Fruit fly (Drosophila melanogaster): ENCODE measurements around the gene CG14186.

- no peak for TF ChIP-seq CG10348 (GFP tag; IDR thresholded peaks at IDR 0.05)
- no peak for TF ChIP-seq D1 (tag; optimal IDR thresholded peaks at IDR 0.05)
- no peak for TF ChIP-seq CG17806 (tag; optimal IDR thresholded peaks at IDR 0.05)
- no peak for TF ChIP-seq Snoo (tag; optimal IDR thresholded peaks at IDR 0.05)
- TF ChIP-seq CG9948 (tag; optimal IDR thresholded peaks at IDR 0.05), result no peak
- TF ChIP-seq Pif1A (GFP tag; optimal IDR thresholded peaks at IDR 0.05), result no peak
- TF ChIP-seq fd96Ca (GFP tag; IDR thresholded peaks at IDR 0.05), result no peak
These were observed 22.5 kb upstream of the CG14186 start for dm6 chr3L:20126106-20126505.
